Fruit fly (Drosophila melanogaster): ENCODE measurements around the gene Pcp.

Pcp gene

dm6 chr2L:7023614-7024259 lies 2.3 kb downstream of the Pcp start, which contains the start of gene Gart (continued):
- TF ChIP-seq CG1024 (GFP tag; IDR thresholded peaks at IDR 0.05) (peak; percentile 70), Deaf1 (tag; optimal IDR thresholded peaks at IDR 0.05) (peak; percentile 42), NC2β (GFP tag; optimal IDR thresholded peaks at IDR 0.05) (peak; percentile 13), da (GFP tag; optimal IDR thresholded peaks at IDR 0.05) (no peak), ac (GFP tag; optimal IDR thresholded peaks at IDR 0.05) (no peak), so (GFP tag; IDR thresholded peaks at IDR 0.05) (0 out of 3 replicates have a peak, but pooled peaks have one; percentile 18), MBD-R2 (GFP tag; IDR thresholded peaks at IDR 0.05) (peak; percentile 57), Vsx1 (GFP tag; optimal IDR thresholded peaks at IDR 0.05) (peak; percentile 46), z (GFP tag; IDR thresholded peaks at IDR 0.05) (no peak), Adf1 (GFP tag; IDR thresholded peaks at IDR 0.05) (no peak; the same call in 1 of the 2 replicates), lilli (GFP tag; optimal IDR thresholded peaks at IDR 0.05) (peak; percentile 83), Dll (GFP tag; IDR thresholded peaks at IDR 0.05; ENCODE audit: partially characterized antibody) (no peak), NfI (GFP tag; optimal IDR thresholded peaks at IDR 0.05) (peak; percentile 61), CG31224 (GFP tag; IDR thresholded peaks at IDR 0.05) (no peak), sens (GFP tag) (peak; percentile 92), CG1529 (GFP tag; optimal IDR thresholded peaks at IDR 0.05) (peak; percentile 59), MESR4 (GFP tag; optimal IDR thresholded peaks at IDR 0.05) (peak; percentile 9), chm (GFP tag; IDR thresholded peaks at IDR 0.05) (peak; percentile 42), pb (GFP tag; optimal IDR thresholded peaks at IDR 0.05) (peak; percentile 28), lbe (GFP tag; optimal IDR thresholded peaks at IDR 0.05) (peak; percentile 74), esg (GFP tag; conservative IDR thresholded peaks at IDR 0.05) (peak; percentile 51), eyg (GFP tag; optimal IDR thresholded peaks at IDR 0.05) (peak; percentile 40), CG3995 (GFP tag; optimal IDR thresholded peaks at IDR 0.05) (no peak), Oli (tag; optimal IDR thresholded peaks at IDR 0.05) (peak; percentile 68), CG1602 (GFP tag; optimal IDR thresholded peaks at IDR 0.05) (peak; percentile 37), vfl (GFP tag; optimal IDR thresholded peaks at IDR 0.05) (peak; percentile 47), dmrt11E (tag; optimal IDR thresholded peaks at IDR 0.05) (peak; percentile 24), Hmr (GFP tag; optimal IDR thresholded peaks at IDR 0.05) (peak; percentile 76), nerfin-2 (GFP tag; IDR thresholded peaks at IDR 0.05; ENCODE audit: partially characterized antibody) (no peak), zfh2 (GFP tag; optimal IDR thresholded peaks at IDR 0.05) (peak; percentile 65)

dm6 chr2L:7025247-7025646 lies 3.8 kb downstream of the Pcp start:
- TF ChIP-seq Dfd (GFP tag; optimal IDR thresholded peaks at IDR 0.05) (peak in 1 of 2 experiments; percentile 82), CG18262 (tag; optimal IDR thresholded peaks at IDR 0.05) (no peak), CG7963 (GFP tag; IDR thresholded peaks at IDR 0.05; ENCODE audit: partially characterized antibody) (0 out of 3 replicates have a peak, but pooled peaks have one; percentile 16), prd (optimal IDR thresholded peaks at IDR 0.05) (no peak), prd (GFP tag; IDR thresholded peaks at IDR 0.05) (no peak), Ets65A (GFP tag) (peak; percentile 19), Med (GFP tag) (peak; percentile 74)

DNA sequence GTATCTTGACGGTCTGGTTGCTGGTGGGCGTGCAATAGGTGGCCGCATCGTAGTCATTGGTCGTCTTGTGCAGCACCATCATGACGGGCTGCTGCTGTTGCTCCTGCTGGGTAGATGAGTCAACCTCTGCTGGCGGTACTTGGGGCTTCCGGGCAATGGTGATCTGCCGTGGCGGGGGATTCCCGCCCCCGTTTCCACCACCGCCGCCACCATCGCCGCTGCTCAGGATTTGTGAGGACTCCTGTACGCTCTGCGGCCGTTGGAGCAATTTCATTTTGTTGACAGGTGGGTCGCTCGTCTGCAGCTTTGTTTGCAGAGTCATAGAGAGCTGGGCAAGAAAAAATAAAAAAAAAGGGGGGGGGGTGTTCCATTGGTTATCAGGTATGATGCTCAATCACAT lies 4.8 kb downstream of the Pcp start:
- TF ChIP-seq Dbx (GFP tag; IDR thresholded peaks at IDR 0.05) (peak; percentile 25; the same call in 1 of the 3 replicates), CG6791 (GFP tag; IDR thresholded peaks at IDR 0.05; ENCODE audit: partially characterized antibody) (peak; percentile 37; the same call in 1 of the 3 replicates), ara (GFP tag; IDR thresholded peaks at IDR 0.05) (0 out of 2 replicates have a peak, but pooled peaks have one; percentile 20), bab2 (GFP tag; optimal IDR thresholded peaks at IDR 0.05) (no peak), CG5953 (GFP tag; IDR thresholded peaks at IDR 0.05) (0 out of 2 replicates have a peak, but pooled peaks have one; percentile 10), CG1832 (GFP tag; optimal IDR thresholded peaks at IDR 0.05) (peak; percentile 4), sens (GFP tag) (peak; percentile 0), CG16779 (GFP tag; IDR thresholded peaks at IDR 0.05) (0 out of 2 replicates have a peak, but pooled peaks have one; percentile 6), ci (GFP tag; IDR thresholded peaks at IDR 0.05) (0 out of 3 replicates have a peak, but pooled peaks have one; percentile 39), CG15514 (GFP tag; optimal IDR thresholded peaks at IDR 0.05) (no peak), Mad (GFP tag; optimal IDR thresholded peaks at IDR 0.05) (no peak), lilli (GFP tag; optimal IDR thresholded peaks at IDR 0.05) (no peak), Med (GFP tag) (peak; percentile 62)
